Worm (Caenorhabditis elegans): Measurements from ENCODE around the gene unc-32.
A peak's percentile ranks its signal among the peaks of the same experiment; 100 is the strongest.

The unc-32 gene

ce11 chrIII:8889931-8890330, 15.5 kb upstream of the unc-32 start, which contains the start of gene lnkn-1:
lnkn-1 (plus strand) TSS chrIII:8890231.
- no peak for TF ChIP-seq hmg-1.1 (GFP tag; IDR thresholded peaks at IDR 0.05)
- no peak for TF ChIP-seq mdl-1 (tag; optimal IDR thresholded peaks at IDR 0.05)

DNA sequence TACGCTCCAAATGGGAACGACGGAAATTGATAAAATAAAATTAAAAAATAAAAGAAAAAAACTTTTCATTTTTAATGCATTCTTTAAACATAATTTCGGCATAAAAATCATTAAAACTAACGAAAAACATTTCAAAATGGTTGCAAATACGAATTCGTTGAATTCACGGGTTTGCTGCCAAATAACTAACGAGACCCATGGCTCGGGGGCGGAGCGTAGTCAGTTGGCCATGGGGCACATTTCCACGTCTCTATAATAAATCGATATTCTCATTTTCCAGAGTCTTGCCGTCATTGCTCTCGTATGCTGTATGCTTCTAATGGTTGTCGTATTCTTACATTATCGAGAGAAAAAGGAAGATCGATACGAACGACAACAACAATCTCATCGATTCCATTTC, 12.0 kb upstream of the unc-32 start, which contains the start of gene ZK637.4:
Gene ZK637.4, plus strand, starts transcription at position 301 of the 400 bp plus-strand sequence.
- no peak for TF ChIP-seq set-16 (GFP tag; IDR thresholded peaks at IDR 0.05)
- TF ChIP-seq lin-38 (GFP tag; IDR thresholded peaks at IDR 0.05), result no peak
- TF ChIP-seq ceh-62 (tag; optimal IDR thresholded peaks at IDR 0.05), result no peak
- TF ChIP-seq nhr-41 (GFP tag; IDR thresholded peaks at IDR 0.05), result no peak
- no peak for TF ChIP-seq saeg-2 (GFP tag; IDR thresholded peaks at IDR 0.05)
- no peak for TF ChIP-seq nhr-42 (GFP tag; IDR thresholded peaks at IDR 0.05)
- no peak for TF ChIP-seq gei-8 (GFP tag; optimal IDR thresholded peaks at IDR 0.05)
- no peak for TF ChIP-seq sdz-12 (GFP tag; optimal IDR thresholded peaks at IDR 0.05)
- TF ChIP-seq madf-9 (GFP tag; conservative IDR thresholded peaks at IDR 0.05), result no peak
- TF ChIP-seq ama-1 (optimal IDR thresholded peaks at IDR 0.05), result no peak

DNA sequence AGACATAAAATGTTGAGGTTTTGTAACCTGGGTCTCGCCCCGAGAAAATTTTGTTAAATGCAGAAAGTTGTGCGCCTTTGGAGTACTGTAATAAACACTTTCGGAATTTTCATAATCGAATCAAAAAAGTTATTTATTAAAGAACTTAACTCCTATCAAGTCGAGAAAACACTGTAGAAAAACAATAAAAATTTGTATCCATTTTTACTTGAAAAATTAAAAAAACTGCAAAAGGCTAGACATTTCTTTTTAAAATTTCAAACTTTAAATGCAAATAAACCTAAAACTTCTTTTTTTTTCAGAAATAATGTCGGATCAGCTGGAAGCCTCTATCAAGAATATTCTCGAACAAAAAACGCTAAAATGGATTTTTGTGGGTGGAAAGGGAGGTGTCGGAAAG, 10.6 kb upstream of the unc-32 start, which contains the start of gene asna-1:
Gene asna-1, plus strand, starts transcription at position 301 of the 400 bp plus-strand sequence.
- TF ChIP-seq ceh-44 (GFP tag; IDR thresholded peaks at IDR 0.05), result no peak
- TF ChIP-seq ceh-82 (tag; optimal IDR thresholded peaks at IDR 0.05), result no peak
- no peak for TF ChIP-seq lin-38 (GFP tag; IDR thresholded peaks at IDR 0.05)
- TF ChIP-seq ctbp-1 (GFP tag; IDR thresholded peaks at IDR 0.05), result no peak
- TF ChIP-seq fkh-10 (GFP tag; optimal IDR thresholded peaks at IDR 0.05), result no peak
- no peak for TF ChIP-seq F49E8.2 (tag; optimal IDR thresholded peaks at IDR 0.05; ENCODE audit: borderline replicate concordance)
- TF ChIP-seq nhr-102 (tag; optimal IDR thresholded peaks at IDR 0.05), result no peak
- TF ChIP-seq F10B5.3 (tag; optimal IDR thresholded peaks at IDR 0.05), result no peak
- TF ChIP-seq ceh-62 (tag; optimal IDR thresholded peaks at IDR 0.05), result no peak
- TF ChIP-seq skn-1 (tag; optimal IDR thresholded peaks at IDR 0.05), result no peak
- no peak for TF ChIP-seq dmd-6 (GFP tag; IDR thresholded peaks at IDR 0.05)
- TF ChIP-seq nhr-10 (tag; optimal IDR thresholded peaks at IDR 0.05), result no peak

DNA sequence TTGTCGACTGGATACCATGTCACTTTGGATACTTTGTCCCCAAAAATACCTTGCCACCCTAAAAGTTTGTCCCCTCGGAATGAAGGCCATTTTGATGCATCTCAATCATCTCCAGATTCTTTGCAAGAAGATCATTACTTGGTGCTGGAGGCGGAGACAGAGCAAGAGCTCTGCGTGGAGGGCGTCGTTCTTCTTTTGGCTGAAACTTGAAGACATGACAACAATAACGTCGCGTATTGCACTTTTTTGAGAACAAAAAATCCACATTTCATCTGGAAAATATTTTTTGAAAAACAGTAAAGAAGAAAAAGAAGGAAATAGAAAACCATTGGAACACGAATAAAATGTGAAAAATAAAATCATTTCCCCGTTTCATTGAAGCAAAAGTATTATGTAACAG, 7.1 kb upstream of the unc-32 start:
- TF ChIP-seq dmd-8 (GFP tag; IDR thresholded peaks at IDR 0.05) (0 out of 2 replicates have a peak, but pooled peaks have one; percentile 15), lin-38 (GFP tag; IDR thresholded peaks at IDR 0.05) (peak; percentile 29; the same call in 1 of the 2 replicates)

- TF ChIP-seq lin-38 (GFP tag; IDR thresholded peaks at IDR 0.05), result 0 out of 2 replicates have a peak, but pooled peaks have one; percentile 26
- peak in 1 of 2 experiments; percentile 91 for TF ChIP-seq unc-62 (GFP tag; optimal IDR thresholded peaks at IDR 0.05 in 1 of 2)
- TF ChIP-seq unc-62 (tag; optimal IDR thresholded peaks at IDR 0.05), result no peak
- TF ChIP-seq nhr-102 (tag; optimal IDR thresholded peaks at IDR 0.05), result no peak
- peak; percentile 19 for TF ChIP-seq ama-1 (optimal IDR thresholded peaks at IDR 0.05)
- TF ChIP-seq F37D6.2 (tag; optimal IDR thresholded peaks at IDR 0.05), result peak; percentile 17
- TF ChIP-seq lsy-2 (tag; optimal IDR thresholded peaks at IDR 0.05), result peak in 1 of 2 experiments; percentile 82
- peak; percentile 6 for TF ChIP-seq dve-1 (tag; optimal IDR thresholded peaks at IDR 0.05; ENCODE audit: insufficient read depth)
- TF ChIP-seq F49E8.2 (tag; optimal IDR thresholded peaks at IDR 0.05; ENCODE audit: borderline replicate concordance), result peak; percentile 10
- TF ChIP-seq Y48G9A.11 (GFP tag; IDR thresholded peaks at IDR 0.05), result peak; percentile 76
- TF ChIP-seq hlh-30 (tag; optimal IDR thresholded peaks at IDR 0.05; ENCODE audit: insufficient read depth), result peak; percentile 13
- TF ChIP-seq dpl-1 (GFP tag; optimal IDR thresholded peaks at IDR 0.05), result peak; percentile 53
- TF ChIP-seq T20F7.1 (GFP tag; optimal IDR thresholded peaks at IDR 0.05), result peak; percentile 86
- TF ChIP-seq hif-1 (tag; optimal IDR thresholded peaks at IDR 0.05), result peak in 1 of 2 experiments; percentile 8
- TF ChIP-seq ztf-11 (tag; optimal IDR thresholded peaks at IDR 0.05), result no peak
- TF ChIP-seq ceh-32 (tag; optimal IDR thresholded peaks at IDR 0.05; ENCODE audit: poor library complexity), result no peak
- peak; percentile 60 for TF ChIP-seq mes-2 (tag; optimal IDR thresholded peaks at IDR 0.05; ENCODE audit: poor library complexity, severe bottlenecking)
- TF ChIP-seq skn-1 (tag; optimal IDR thresholded peaks at IDR 0.05), result no peak
- TF ChIP-seq dmd-9 (GFP tag; IDR thresholded peaks at IDR 0.05), result no peak
- TF ChIP-seq mep-1 (tag; optimal IDR thresholded peaks at IDR 0.05), result peak; percentile 1
- no peak for TF ChIP-seq rbr-2 (tag; optimal IDR thresholded peaks at IDR 0.05)
Measured at ce11 chrIII:8899767-8900166, 5.6 kb upstream of the unc-32 start.

Data from whole organism, L4 larva.